Worm (Caenorhabditis elegans) whole organism, mixed stage, embryonic: ENCODE results near the gene F11A5.18.

ENCODE experiments used
- ceh-39 ChIP-seq: fragments of 150-350 bp; optimal IDR thresholded peaks from 2 replicates; lab custom pipeline; 2014; ENCODE audit warnings: missing biosample characterization, missing genetic modification characterization
- cnd-1 ChIP-seq: fragments of 200-800 bp; sonication (Bioruptor generic); optimal IDR thresholded peaks from 2 replicates; lab custom pipeline; 2018; ENCODE audit warnings: mild to moderate bottlenecking, missing genetic modification characterization, missing compliant biosample characterization
- flh-1 ChIP-seq: fragments of 200-800 bp; sonication (Bioruptor generic); optimal IDR thresholded peaks from 2 replicates; lab custom pipeline; 2018; ENCODE audit warnings: mild to moderate bottlenecking, missing genetic modification characterization, moderate library complexity, missing compliant biosample characterization
- ham-2 ChIP-seq: fragments of 200-800 bp; sonication (Bioruptor generic); optimal IDR thresholded peaks from 2 replicates; lab custom pipeline; 2018; ENCODE audit warnings: mild to moderate bottlenecking, missing genetic modification characterization, missing compliant biosample characterization
- lsy-2 ChIP-seq: fragments of 150-350 bp; optimal IDR thresholded peaks from 2 replicates; lab custom pipeline; 2014; ENCODE audit warnings: missing biosample characterization, missing genetic modification characterization
- mep-1 ChIP-seq: fragments of 150-350 bp; optimal IDR thresholded peaks from 2 replicates; lab custom pipeline; 2017; ENCODE audit warnings: missing biosample characterization, missing genetic modification reagents, missing genetic modification characterization, inconsistent platforms
- nhr-237 ChIP-seq: fragments of 150-350 bp; optimal IDR thresholded peaks from 2 replicates; lab custom pipeline; 2014; ENCODE audit warnings: missing biosample characterization, missing genetic modification characterization
- snpc-4 ChIP-seq: fragments of 150-350 bp; optimal IDR thresholded peaks from 2 replicates; lab custom pipeline; 2014; ENCODE audit warnings: missing biosample characterization, missing genetic modification characterization
- unc-39 ChIP-seq: fragments of 150-350 bp; optimal IDR thresholded peaks from 2 replicates; lab custom pipeline; 2014; ENCODE audit warnings: missing biosample characterization, missing genetic modification characterization
- unc-62 ChIP-seq: fragments of 150-350 bp; optimal IDR thresholded peaks from 2 replicates; lab custom pipeline; 2014; ENCODE audit warnings: missing biosample characterization, missing genetic modification reagents, missing genetic modification characterization
- ztf-11 ChIP-seq: fragments of 150-350 bp; optimal IDR thresholded peaks from 2 replicates; lab custom pipeline; 2014; ENCODE audit warnings: missing biosample characterization, missing genetic modification characterization

DNA sequence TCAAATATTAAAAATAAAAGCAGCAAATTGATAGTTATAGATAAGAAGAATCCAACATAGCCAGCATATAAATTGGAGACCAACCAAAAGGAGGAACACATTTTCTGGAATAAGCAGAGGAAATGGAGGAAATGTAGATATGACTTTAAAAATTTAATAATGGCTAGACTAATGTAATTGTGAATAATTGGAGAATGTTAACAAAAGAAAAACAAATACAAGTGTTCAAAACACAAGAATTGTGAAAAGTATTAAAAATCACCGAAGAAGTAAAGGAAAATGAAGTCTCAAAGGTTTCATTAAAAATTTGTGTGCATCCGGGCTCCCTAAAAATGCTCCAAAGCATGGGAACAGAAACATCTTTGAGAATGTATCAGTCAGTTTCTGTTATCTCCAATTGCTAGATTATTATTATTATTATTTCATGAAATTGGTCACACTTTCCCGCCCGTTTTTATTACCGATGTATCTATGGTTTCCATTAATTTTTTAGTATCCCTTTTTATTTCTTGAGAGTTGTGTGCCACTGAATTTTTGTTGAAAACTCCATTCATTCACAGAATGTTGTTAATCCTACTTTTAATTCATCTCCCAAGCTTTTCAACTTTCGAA, 40.5 kb upstream of the F11A5.18 start, which contains the start of the genes str-109 and F10A3.11:
- TF ChIP-seq mep-1 (tag; lab: Kevin White, UChicago) (no peak), ceh-39 (tag; lab: Kevin White, UChicago) (no peak), nhr-237 (tag; lab: Kevin White, UChicago) (no peak), cnd-1 (tag; lab: Kevin White, UChicago) (no peak), lsy-2 (tag; lab: Kevin White, UChicago) (no peak), flh-1 (GFP tag; lab: Kevin White, UChicago) (no peak), unc-39 (tag; lab: Kevin White, UChicago) (no peak), ham-2 (GFP tag; lab: Kevin White, UChicago) (no peak), snpc-4 (no peak), unc-62 (GFP tag; lab: Kevin White, UChicago) (no peak), ztf-11 (tag; lab: Kevin White, UChicago) (no peak)
